Worm (Caenorhabditis elegans) whole organism, L2 larva: ENCODE results near the gene C15C8.4.

Source experiments
- alr-1 ChIP-seq: fragments of 150-350 bp; optimal IDR thresholded peaks from 2 replicates; lab custom pipeline; 2014; ENCODE audit warnings: missing biosample characterization, missing genetic modification characterization
- aly-2 ChIP-seq: fragments of 150-350 bp; optimal IDR thresholded peaks from 2 replicates; lab custom pipeline; 2014; ENCODE audit warnings: missing biosample characterization, missing genetic modification characterization
- blmp-1 ChIP-seq: sonication (generic microtip); optimal IDR thresholded peaks from 2 replicates; lab custom pipeline; 2017; ENCODE audit warnings: missing genetic modification characterization, mild to moderate bottlenecking, missing compliant biosample characterization, antibody characterized with exemption, moderate library complexity; ENCODE audit not compliant: insufficient read depth
- ceh-16 ChIP-seq: fragments of 150-350 bp; optimal IDR thresholded peaks from 2 replicates; lab custom pipeline; 2014; ENCODE audit warnings: missing biosample characterization, missing genetic modification characterization
- ceh-82 ChIP-seq: fragments of 150-350 bp; optimal IDR thresholded peaks from 2 replicates; lab custom pipeline; 2014; ENCODE audit warnings: missing biosample characterization, missing genetic modification characterization
- crh-2 ChIP-seq: sonication (generic microtip); optimal IDR thresholded peaks from 2 replicates; lab custom pipeline; 2017; ENCODE audit warnings: missing biosample characterization, missing genetic modification characterization
- egl-27 ChIP-seq: sonication (generic microtip); optimal IDR thresholded peaks from 3 replicates; lab custom pipeline; 2017; ENCODE audit warnings: missing biosample characterization, missing genetic modification reagents, missing genetic modification characterization
- elt-3 ChIP-seq: sonication (generic microtip); optimal IDR thresholded peaks from 2 replicates; lab custom pipeline; 2017; ENCODE audit warnings: missing biosample characterization, missing genetic modification characterization
- fos-1 ChIP-seq: fragments of 150-350 bp; optimal IDR thresholded peaks from 2 replicates; lab custom pipeline; 2014; ENCODE audit warnings: missing biosample characterization, missing genetic modification characterization
- gmeb-1 ChIP-seq: fragments of 150-350 bp; optimal IDR thresholded peaks from 2 replicates; lab custom pipeline; 2014; ENCODE audit warnings: missing biosample characterization, missing genetic modification characterization
- lin-13 ChIP-seq: fragments of 150-350 bp; optimal IDR thresholded peaks from 2 replicates; lab custom pipeline; 2014; ENCODE audit warnings: missing biosample characterization, missing genetic modification reagents, missing genetic modification characterization
- lin-39 ChIP-seq: fragments of 150-350 bp; optimal IDR thresholded peaks from 2 replicates; lab custom pipeline; 2014; ENCODE audit warnings: missing biosample characterization, missing genetic modification reagents, missing genetic modification characterization
- lsy-2 ChIP-seq, 2 experiments: fragments of 150-350 bp in 1 of 2; sonication (generic microtip) in 1 of 2; optimal IDR thresholded peaks; 2 replicates each; lab custom pipeline; 2014 to 2017; ENCODE audit warnings: missing biosample characterization in 2 of 2, missing genetic modification characterization in 2 of 2
- mbf-1 ChIP-seq: sonication (generic microtip); optimal IDR thresholded peaks from 2 replicates; lab custom pipeline; 2017; ENCODE audit warnings: missing biosample characterization, missing genetic modification characterization
- mdl-1 ChIP-seq, 2 experiments: fragments of 150-350 bp in 1 of 2; sonication (generic microtip) in 1 of 2; optimal IDR thresholded peaks; 2 replicates each; lab custom pipeline; 2017; ENCODE audit warnings: missing biosample characterization in 2 of 2, missing genetic modification characterization in 2 of 2
- nhr-11 ChIP-seq: fragments of 150-350 bp; optimal IDR thresholded peaks from 2 replicates; lab custom pipeline; 2014; ENCODE audit warnings: missing biosample characterization, missing genetic modification characterization
- nhr-12 ChIP-seq: fragments of 150-350 bp; optimal IDR thresholded peaks from 2 replicates; lab custom pipeline; 2014; ENCODE audit warnings: missing biosample characterization, missing genetic modification characterization
- nhr-129 ChIP-seq: fragments of 150-350 bp; optimal IDR thresholded peaks from 2 replicates; lab custom pipeline; 2014; ENCODE audit warnings: missing biosample characterization, missing genetic modification characterization
- nhr-23 ChIP-seq: fragments of 150-350 bp; optimal IDR thresholded peaks from 2 replicates; lab custom pipeline; 2014; ENCODE audit warnings: missing biosample characterization, missing genetic modification reagents, missing genetic modification characterization
- nhr-237 ChIP-seq: fragments of 150-350 bp; optimal IDR thresholded peaks from 2 replicates; lab custom pipeline; 2014; ENCODE audit warnings: missing biosample characterization, missing genetic modification characterization
- nhr-25 ChIP-seq: fragments of 150-350 bp; sonication (generic microtip); optimal IDR thresholded peaks from 3 replicates; lab custom pipeline; 2014; ENCODE audit warnings: missing biosample characterization, missing genetic modification characterization
- nhr-6 ChIP-seq: fragments of 150-350 bp; optimal IDR thresholded peaks from 2 replicates; lab custom pipeline; 2014; ENCODE audit warnings: missing biosample characterization, missing genetic modification characterization
- nhr-77 ChIP-seq: fragments of 150-350 bp; optimal IDR thresholded peaks from 2 replicates; lab custom pipeline; 2014; ENCODE audit warnings: missing biosample characterization, missing genetic modification characterization
- sem-4 ChIP-seq: fragments of 150-350 bp; optimal IDR thresholded peaks from 2 replicates; lab custom pipeline; 2014; ENCODE audit warnings: missing biosample characterization, missing genetic modification reagents, missing genetic modification characterization
- skn-1 ChIP-seq: sonication (generic microtip); optimal IDR thresholded peaks from 2 replicates; lab custom pipeline; 2017; ENCODE audit warnings: missing biosample characterization, missing genetic modification characterization
- sma-9 ChIP-seq, 2 experiments: fragments of 150-350 bp in 1 of 2; sonication (generic microtip) in 1 of 2; optimal IDR thresholded peaks; 2 replicates each; lab custom pipeline; 2014 to 2016; ENCODE audit warnings: missing genetic modification characterization in 2 of 2, mild to moderate bottlenecking in 1 of 2, missing biosample characterization in 1 of 2, missing compliant biosample characterization in 1 of 2, missing genetic modification reagents in 1 of 2, moderate library complexity in 1 of 2
- unc-55 ChIP-seq: fragments of 150-350 bp; sonication (generic microtip); optimal IDR thresholded peaks from 3 replicates; lab custom pipeline; 2014; ENCODE audit warnings: missing biosample characterization, missing genetic modification reagents, missing genetic modification characterization
- unc-62 ChIP-seq: fragments of 150-350 bp; optimal IDR thresholded peaks from 2 replicates; lab custom pipeline; 2014; ENCODE audit warnings: missing biosample characterization, missing genetic modification reagents, missing genetic modification characterization
- zag-1 ChIP-seq: fragments of 150-350 bp; optimal IDR thresholded peaks from 2 replicates; lab custom pipeline; 2014; ENCODE audit warnings: missing biosample characterization, missing genetic modification characterization
- ztf-1 ChIP-seq: fragments of 200-800 bp; sonication (Bioruptor generic); conservative IDR thresholded peaks from 2 replicates; pipeline ENCODE4 v1.3.6; 2022; ENCODE audit warnings: missing genetic modification characterization, missing compliant biosample characterization
- ztf-11 ChIP-seq: sonication (generic microtip); optimal IDR thresholded peaks from 2 replicates; lab custom pipeline; 2017; ENCODE audit warnings: missing biosample characterization, missing genetic modification characterization
- ztf-4 ChIP-seq: fragments of 150-350 bp; optimal IDR thresholded peaks from 2 replicates; lab custom pipeline; 2014; ENCODE audit warnings: missing biosample characterization, missing genetic modification characterization

Gene C15C8.4

DNA sequence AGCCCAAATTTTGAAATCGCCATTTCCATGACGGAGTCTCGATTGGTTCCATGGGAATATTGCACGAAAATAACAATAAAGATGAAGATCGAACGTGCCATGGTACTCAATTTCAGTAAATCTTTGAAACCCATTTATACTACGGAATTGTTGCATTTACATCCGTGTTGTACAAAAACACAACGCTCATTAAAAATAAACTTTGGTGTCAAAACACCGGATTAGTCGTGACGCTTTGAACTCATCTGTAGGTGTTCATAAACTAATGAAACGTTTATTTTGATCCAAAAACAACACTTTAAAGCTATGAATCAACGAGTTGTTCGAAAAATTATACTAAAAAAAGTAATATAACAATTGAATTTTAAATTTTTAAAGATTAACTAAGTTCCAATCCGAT, 33.1 kb downstream of the C15C8.4 start, which contains the start of gene R11D1.4:
TSS of gene R11D1.4 (minus strand) at position 101 of the 400 bp plus-strand sequence.
- TF ChIP-seq nhr-25 (tag; lab: Kevin White, UChicago): no peak
- TF ChIP-seq elt-3: no peak
- no peak for TF ChIP-seq ceh-16
- TF ChIP-seq ztf-4: no peak
- no peak for TF ChIP-seq sem-4
- TF ChIP-seq egl-27: no peak
- TF ChIP-seq nhr-129 (tag; lab: Kevin White, UChicago): no peak
- no peak for TF ChIP-seq ceh-82 (tag; lab: Kevin White, UChicago)
- no peak for TF ChIP-seq unc-55

- TF ChIP-seq zag-1 (tag; lab: Kevin White, UChicago) (no peak), unc-62 (GFP tag; lab: Kevin White, UChicago) (no peak), lin-13 (no peak), nhr-77 (no peak), lin-39 (tag; lab: Kevin White, UChicago) (no peak), gmeb-1 (tag; lab: Kevin White, UChicago) (no peak), fos-1 (tag; lab: Kevin White, UChicago) (no peak)
Observed at ce11 chrV:12711999-12712398, 35.3 kb downstream of the C15C8.4 start, which contains the start of gene R11D1.3. Gene R11D1.3, minus strand, starts transcription at chrV:12712099.

- TF ChIP-seq gmeb-1 (tag; lab: Kevin White, UChicago) (no peak), unc-62 (GFP tag; lab: Kevin White, UChicago) (no peak), sem-4 (no peak), nhr-12 (tag; lab: Kevin White, UChicago) (no peak), alr-1 (tag; lab: Kevin White, UChicago) (no peak), ztf-4 (no peak), nhr-129 (tag; lab: Kevin White, UChicago) (no peak), nhr-25 (tag; lab: Kevin White, UChicago) (no peak), ztf-11 (tag; lab: Kevin White, UChicago) (no peak), mbf-1 (tag; lab: Kevin White, UChicago) (no peak), nhr-23 (tag; lab: Kevin White, UChicago) (no peak), nhr-77 (no peak), blmp-1 (tag; lab: Kevin White, UChicago) (no peak)
Observed at ce11 chrV:12708305-12708704, 39.0 kb downstream of the C15C8.4 start, which contains the start of gene R11D1.2. Gene R11D1.2, plus strand, starts transcription at chrV:12708605.

DNA sequence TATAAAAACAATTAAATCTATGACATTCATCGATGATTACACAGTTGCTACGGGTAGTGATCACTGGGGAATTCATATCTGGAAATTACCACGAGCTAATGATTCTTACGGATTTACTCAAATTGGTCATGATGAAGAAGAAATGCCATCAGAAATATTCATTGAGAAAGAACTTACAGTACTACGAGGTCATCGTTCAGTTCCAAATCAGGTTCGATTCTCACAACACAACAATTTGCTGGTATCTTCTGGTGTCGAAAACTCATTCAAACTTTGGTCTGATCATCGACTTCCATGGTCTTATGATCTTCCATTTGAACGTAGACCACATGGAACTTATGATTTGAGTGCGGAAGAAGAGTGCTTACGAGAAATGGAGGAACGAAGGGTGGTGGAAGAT, 40.8 kb downstream of the C15C8.4 start:
- TF ChIP-seq blmp-1 (tag; lab: Kevin White, UChicago) (no peak), lin-13 (no peak), skn-1 (tag; lab: Kevin White, UChicago) (no peak), lsy-2 (tag; optimal IDR thresholded peaks at IDR 0.05; lab: Kevin White, UChicago) (no peak)

- no peak for TF ChIP-seq ztf-4
- TF ChIP-seq nhr-6: no peak
- no peak for TF ChIP-seq nhr-77
- no peak for TF ChIP-seq crh-2
- TF ChIP-seq skn-1 (tag; lab: Kevin White, UChicago): no peak
- no peak for TF ChIP-seq ztf-11 (tag; lab: Kevin White, UChicago)
- TF ChIP-seq nhr-11: no peak
- TF ChIP-seq gmeb-1 (tag; lab: Kevin White, UChicago): no peak
- no peak for TF ChIP-seq nhr-25 (tag; lab: Kevin White, UChicago)
- no peak for TF ChIP-seq sma-9 (GFP tag; optimal IDR thresholded peaks at IDR 0.05; lab: Kevin White, UChicago)
- TF ChIP-seq sma-9 (tag; optimal IDR thresholded peaks at IDR 0.05; lab: Kevin White, UChicago): no peak
- no peak for TF ChIP-seq mdl-1 (tag; optimal IDR thresholded peaks at IDR 0.05; lab: Kevin White, UChicago)
- no peak for TF ChIP-seq aly-2 (tag; lab: Kevin White, UChicago)
- TF ChIP-seq alr-1 (tag; lab: Kevin White, UChicago): no peak
- no peak for TF ChIP-seq mbf-1 (tag; lab: Kevin White, UChicago)
- no peak for TF ChIP-seq ceh-82 (tag; lab: Kevin White, UChicago)
- TF ChIP-seq ztf-1 (GFP tag; lab: Robert Waterston, UW): no peak
- TF ChIP-seq sem-4: no peak
- TF ChIP-seq nhr-237: no peak
Observed at ce11 chrV:12704077-12704476, 43.2 kb downstream of the C15C8.4 start, which contains the start of gene R11D1.1. Gene R11D1.1, plus strand, starts transcription at chrV:12704377.
